Worm (Caenorhabditis elegans) whole organism, L2 larva: ENCODE data around the gene ndx-3.

ENCODE experiments used
- C34F6.9 ChIP-seq: fragments of 150-350 bp; optimal IDR thresholded peaks from 2 replicates; lab custom pipeline; 2014; ENCODE audit warnings: missing biosample characterization, missing genetic modification characterization
- F13H6.1 ChIP-seq: sonication (generic microtip); optimal IDR thresholded peaks from 2 replicates; lab custom pipeline; 2016; ENCODE audit warnings: missing genetic modification characterization, missing compliant biosample characterization
- Y55F3AM.14 ChIP-seq: fragments of 200-800 bp; sonication (Bioruptor generic); optimal IDR thresholded peaks from 2 replicates; lab custom pipeline; 2018; ENCODE audit warnings: mild to moderate bottlenecking, missing genetic modification characterization, missing compliant biosample characterization
- ZK546.5 ChIP-seq: sonication (generic microtip); optimal IDR thresholded peaks from 2 replicates; lab custom pipeline; 2017; ENCODE audit warnings: missing biosample characterization, missing genetic modification characterization
- ama-1 ChIP-seq: fragments of 150-350 bp; optimal IDR thresholded peaks from 2 replicates; lab custom pipeline; 2018; ENCODE audit warnings: inconsistent platforms
- blmp-1 ChIP-seq: sonication (generic microtip); optimal IDR thresholded peaks from 2 replicates; lab custom pipeline; 2017; ENCODE audit warnings: missing genetic modification characterization, mild to moderate bottlenecking, missing compliant biosample characterization, antibody characterized with exemption, moderate library complexity; ENCODE audit not compliant: insufficient read depth
- ceh-82 ChIP-seq: fragments of 150-350 bp; optimal IDR thresholded peaks from 2 replicates; lab custom pipeline; 2014; ENCODE audit warnings: missing biosample characterization, missing genetic modification characterization
- crh-2 ChIP-seq: sonication (generic microtip); optimal IDR thresholded peaks from 2 replicates; lab custom pipeline; 2017; ENCODE audit warnings: missing biosample characterization, missing genetic modification characterization
- dmd-4 ChIP-seq: sonication (generic microtip); optimal IDR thresholded peaks from 2 replicates; lab custom pipeline; 2017; ENCODE audit warnings: missing biosample characterization, missing genetic modification characterization
- egl-27 ChIP-seq: sonication (generic microtip); optimal IDR thresholded peaks from 3 replicates; lab custom pipeline; 2017; ENCODE audit warnings: missing biosample characterization, missing genetic modification reagents, missing genetic modification characterization
- elt-1 ChIP-seq: fragments of 150-350 bp; optimal IDR thresholded peaks from 2 replicates; lab custom pipeline; 2014; ENCODE audit warnings: missing biosample characterization, missing genetic modification characterization
- elt-3 ChIP-seq: sonication (generic microtip); optimal IDR thresholded peaks from 2 replicates; lab custom pipeline; 2017; ENCODE audit warnings: missing biosample characterization, missing genetic modification characterization
- fos-1 ChIP-seq: fragments of 150-350 bp; optimal IDR thresholded peaks from 2 replicates; lab custom pipeline; 2014; ENCODE audit warnings: missing biosample characterization, missing genetic modification characterization
- lin-11 ChIP-seq: fragments of 150-350 bp; sonication (generic microtip); optimal IDR thresholded peaks from 2 replicates; lab custom pipeline; 2014; ENCODE audit warnings: missing biosample characterization, missing genetic modification characterization, inconsistent platforms, mixed read lengths
- lin-13 ChIP-seq: fragments of 150-350 bp; optimal IDR thresholded peaks from 2 replicates; lab custom pipeline; 2014; ENCODE audit warnings: missing biosample characterization, missing genetic modification reagents, missing genetic modification characterization
- lsy-2 ChIP-seq, 2 experiments: fragments of 150-350 bp in 1 of 2; sonication (generic microtip) in 1 of 2; optimal IDR thresholded peaks; 2 replicates each; lab custom pipeline; 2014 to 2017; ENCODE audit warnings: missing biosample characterization in 2 of 2, missing genetic modification characterization in 2 of 2
- mbf-1 ChIP-seq: sonication (generic microtip); optimal IDR thresholded peaks from 2 replicates; lab custom pipeline; 2017; ENCODE audit warnings: missing biosample characterization, missing genetic modification characterization
- nhr-11 ChIP-seq: fragments of 150-350 bp; optimal IDR thresholded peaks from 2 replicates; lab custom pipeline; 2014; ENCODE audit warnings: missing biosample characterization, missing genetic modification characterization
- nhr-12 ChIP-seq: fragments of 150-350 bp; optimal IDR thresholded peaks from 2 replicates; lab custom pipeline; 2014; ENCODE audit warnings: missing biosample characterization, missing genetic modification characterization
- nhr-129 ChIP-seq: fragments of 150-350 bp; optimal IDR thresholded peaks from 2 replicates; lab custom pipeline; 2014; ENCODE audit warnings: missing biosample characterization, missing genetic modification characterization
- nhr-23 ChIP-seq: fragments of 150-350 bp; optimal IDR thresholded peaks from 2 replicates; lab custom pipeline; 2014; ENCODE audit warnings: missing biosample characterization, missing genetic modification reagents, missing genetic modification characterization
- nhr-237 ChIP-seq: fragments of 150-350 bp; optimal IDR thresholded peaks from 2 replicates; lab custom pipeline; 2014; ENCODE audit warnings: missing biosample characterization, missing genetic modification characterization
- nhr-25 ChIP-seq: fragments of 150-350 bp; sonication (generic microtip); optimal IDR thresholded peaks from 3 replicates; lab custom pipeline; 2014; ENCODE audit warnings: missing biosample characterization, missing genetic modification characterization
- nhr-6 ChIP-seq: fragments of 150-350 bp; optimal IDR thresholded peaks from 2 replicates; lab custom pipeline; 2014; ENCODE audit warnings: missing biosample characterization, missing genetic modification characterization
- nhr-77 ChIP-seq: fragments of 150-350 bp; optimal IDR thresholded peaks from 2 replicates; lab custom pipeline; 2014; ENCODE audit warnings: missing biosample characterization, missing genetic modification characterization
- peb-1 ChIP-seq: fragments of 150-350 bp; optimal IDR thresholded peaks from 2 replicates; lab custom pipeline; 2014; ENCODE audit warnings: missing biosample characterization, missing genetic modification characterization
- sem-4 ChIP-seq: fragments of 150-350 bp; optimal IDR thresholded peaks from 2 replicates; lab custom pipeline; 2014; ENCODE audit warnings: missing biosample characterization, missing genetic modification reagents, missing genetic modification characterization
- skn-1 ChIP-seq: sonication (generic microtip); optimal IDR thresholded peaks from 2 replicates; lab custom pipeline; 2017; ENCODE audit warnings: missing biosample characterization, missing genetic modification characterization
- sma-3 ChIP-seq: sonication (generic microtip); optimal IDR thresholded peaks from 2 replicates; lab custom pipeline; 2016; ENCODE audit warnings: missing genetic modification reagents, missing genetic modification characterization, missing compliant biosample characterization
- sma-9 ChIP-seq, 2 experiments: fragments of 150-350 bp in 1 of 2; sonication (generic microtip) in 1 of 2; optimal IDR thresholded peaks; 2 replicates each; lab custom pipeline; 2014 to 2016; ENCODE audit warnings: missing genetic modification characterization in 2 of 2, mild to moderate bottlenecking in 1 of 2, missing biosample characterization in 1 of 2, missing compliant biosample characterization in 1 of 2, missing genetic modification reagents in 1 of 2, moderate library complexity in 1 of 2
- snpc-4 ChIP-seq: fragments of 150-350 bp; optimal IDR thresholded peaks from 2 replicates; lab custom pipeline; 2014; ENCODE audit warnings: missing biosample characterization, missing genetic modification characterization
- unc-55 ChIP-seq: fragments of 150-350 bp; sonication (generic microtip); optimal IDR thresholded peaks from 3 replicates; lab custom pipeline; 2014; ENCODE audit warnings: missing biosample characterization, missing genetic modification reagents, missing genetic modification characterization
- unc-62 ChIP-seq: fragments of 150-350 bp; optimal IDR thresholded peaks from 2 replicates; lab custom pipeline; 2014; ENCODE audit warnings: missing biosample characterization, missing genetic modification reagents, missing genetic modification characterization
- ztf-1 ChIP-seq: fragments of 200-800 bp; sonication (Bioruptor generic); conservative IDR thresholded peaks from 2 replicates; pipeline ENCODE4 v1.3.6; 2022; ENCODE audit warnings: missing genetic modification characterization, missing compliant biosample characterization
- ztf-11 ChIP-seq: sonication (generic microtip); optimal IDR thresholded peaks from 2 replicates; lab custom pipeline; 2017; ENCODE audit warnings: missing biosample characterization, missing genetic modification characterization
- ztf-4 ChIP-seq: fragments of 150-350 bp; optimal IDR thresholded peaks from 2 replicates; lab custom pipeline; 2014; ENCODE audit warnings: missing biosample characterization, missing genetic modification characterization

ndx-3 gene

ce11 chrII:4959719-4960118 is 6.3 kb downstream of the ndx-3 start, which contains the start of gene ulp-2:
Gene ulp-2, minus strand, starts transcription at chrII:4959876.
- TF ChIP-seq nhr-12 (tag; lab: Kevin White, UChicago) = no peak
- no peak for TF ChIP-seq nhr-77 (tag; lab: Kevin White, UChicago)
- TF ChIP-seq egl-27 (tag; lab: Kevin White, UChicago) = no peak
- TF ChIP-seq lin-11 (tag; lab: Kevin White, UChicago) = no peak
- TF ChIP-seq lin-13 = no peak
- TF ChIP-seq dmd-4 (tag; lab: Kevin White, UChicago) = no peak
- TF ChIP-seq blmp-1 (tag; lab: Kevin White, UChicago) = no peak
- TF ChIP-seq ZK546.5 (tag; lab: Kevin White, UChicago) = no peak
- TF ChIP-seq elt-1 (tag; lab: Kevin White, UChicago) = no peak
- no peak for TF ChIP-seq ztf-4 (tag; lab: Kevin White, UChicago)
- no peak for TF ChIP-seq nhr-237 (tag; lab: Kevin White, UChicago)
- no peak for TF ChIP-seq nhr-25 (tag; lab: Kevin White, UChicago)
- no peak for TF ChIP-seq sma-9 (GFP tag; optimal IDR thresholded peaks at IDR 0.05; lab: Kevin White, UChicago)
- no peak for TF ChIP-seq sma-9 (tag; optimal IDR thresholded peaks at IDR 0.05; lab: Kevin White, UChicago)
- TF ChIP-seq nhr-23 (tag; lab: Kevin White, UChicago) = no peak
- TF ChIP-seq unc-55 = peak; percentile 39
- no peak for TF ChIP-seq skn-1 (tag; lab: Kevin White, UChicago)
- peak; percentile 58 for TF ChIP-seq nhr-129 (tag; lab: Kevin White, UChicago)
- TF ChIP-seq C34F6.9 = peak; percentile 46
- TF ChIP-seq snpc-4 (tag; lab: Kevin White, UChicago) = no peak
- no peak for TF ChIP-seq ztf-1 (GFP tag; lab: Robert Waterston, UW)
- TF ChIP-seq mbf-1 (tag; lab: Kevin White, UChicago) = no peak
- TF ChIP-seq ceh-82 = no peak
- TF ChIP-seq lsy-2 (tag; optimal IDR thresholded peaks at IDR 0.05; lab: Kevin White, UChicago) = peak in 1 of 2 experiments; percentile 26
- TF ChIP-seq F13H6.1 (tag; lab: Kevin White, UChicago) = no peak

ce11 chrII:4960690-4961089 is 7.3 kb downstream of the ndx-3 start:
- TF ChIP-seq fos-1 (tag; lab: Kevin White, UChicago) (peak; percentile 42), sma-3 (GFP tag; lab: Kevin White, UChicago) (peak; percentile 19), sma-9 (GFP tag; optimal IDR thresholded peaks at IDR 0.05; lab: Kevin White, UChicago) (peak; percentile 16), sma-9 (tag; optimal IDR thresholded peaks at IDR 0.05; lab: Kevin White, UChicago) (no peak), skn-1 (tag; lab: Kevin White, UChicago) (no peak), nhr-77 (tag; lab: Kevin White, UChicago) (no peak), nhr-12 (tag; lab: Kevin White, UChicago) (no peak)

ce11 chrII:4966576-4966975 is 13.2 kb downstream of the ndx-3 start:
- TF ChIP-seq nhr-25 (tag; lab: Kevin White, UChicago) (no peak), lin-13 (no peak), elt-3 (tag; lab: Kevin White, UChicago) (no peak), sma-9 (GFP tag; optimal IDR thresholded peaks at IDR 0.05; lab: Kevin White, UChicago) (no peak), sma-9 (tag; optimal IDR thresholded peaks at IDR 0.05; lab: Kevin White, UChicago) (no peak), nhr-12 (tag; lab: Kevin White, UChicago) (no peak), nhr-6 (tag; lab: Kevin White, UChicago) (no peak)

DNA sequence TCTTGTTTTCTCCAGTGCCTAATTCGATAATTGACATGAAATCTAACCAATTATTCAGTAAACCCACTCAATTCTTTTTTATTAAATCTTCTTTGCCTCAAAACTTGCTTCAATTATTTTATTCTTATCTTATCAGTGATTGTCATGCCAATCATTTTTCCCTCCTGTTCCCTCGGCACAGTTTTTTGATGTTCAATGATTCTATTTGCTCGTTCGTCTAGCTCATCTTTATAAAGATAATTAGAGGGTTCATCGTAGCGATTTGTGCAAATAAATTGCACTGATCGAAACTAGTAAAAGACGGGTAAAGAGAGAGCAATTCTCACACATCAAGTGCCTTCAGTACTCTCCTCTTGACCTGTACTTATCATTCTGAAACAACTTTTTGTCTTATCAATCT is 14.2 kb downstream of the ndx-3 start:
- TF ChIP-seq nhr-23 (tag; lab: Kevin White, UChicago) (no peak), fos-1 (tag; lab: Kevin White, UChicago) (peak; percentile 26), Y55F3AM.14 (GFP tag; lab: Kevin White, UChicago) (no peak), ztf-11 (tag; lab: Kevin White, UChicago) (no peak)
- TF ChIP-seq, all 48 proteins: peak for 1

DNA sequence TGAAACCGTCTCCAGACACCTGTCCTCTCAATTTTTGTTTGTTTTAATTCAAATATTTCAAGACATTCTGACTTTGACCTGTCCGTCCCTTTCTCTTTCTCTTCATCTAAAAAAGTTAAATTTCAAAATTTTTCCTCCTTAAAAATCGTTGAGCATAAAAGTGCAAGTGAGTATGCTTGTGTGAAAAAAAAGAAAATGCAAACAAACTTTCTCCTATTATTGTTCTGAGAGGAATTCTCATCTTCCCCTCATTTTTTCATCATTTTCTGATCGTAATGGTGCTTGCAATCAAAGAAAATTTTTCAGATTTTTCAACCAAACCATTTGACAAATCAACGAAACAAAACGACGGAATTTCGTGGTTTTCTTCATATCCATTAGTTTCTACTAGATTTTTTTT is 15.5 kb downstream of the ndx-3 start, which contains the start of gene shc-2:
Gene shc-2 (plus strand): TSS at position 301 of the 400 bp plus-strand sequence.
- TF ChIP-seq nhr-77 (tag; lab: Kevin White, UChicago) (no peak), sma-3 (GFP tag; lab: Kevin White, UChicago) (no peak), crh-2 (no peak), lin-13 (no peak), nhr-23 (tag; lab: Kevin White, UChicago) (no peak), ama-1 (lab: Kevin White, UChicago) (no peak), unc-55 (no peak), lin-11 (tag; lab: Kevin White, UChicago) (no peak), unc-62 (no peak), sem-4 (no peak), nhr-12 (tag; lab: Kevin White, UChicago) (no peak), ztf-1 (GFP tag; lab: Robert Waterston, UW) (no peak), peb-1 (no peak), elt-1 (tag; lab: Kevin White, UChicago) (no peak), nhr-11 (tag; lab: Kevin White, UChicago) (no peak), fos-1 (tag; lab: Kevin White, UChicago) (no peak)
